Worm (Caenorhabditis elegans) whole organism, young adult: ENCODE measurements around the gene F53A9.6.

ENCODE experiments used
- B0019.2 ChIP-seq: fragments of 200-800 bp; sonication (Bioruptor generic); conservative IDR thresholded peaks from 2 replicates; pipeline ENCODE4 v1.3.6; 2022; ENCODE audit warnings: missing genetic modification reagents, missing genetic modification characterization, missing compliant biosample characterization
- B0035.1 ChIP-seq: sonication (generic microtip); optimal IDR thresholded peaks from 2 replicates; lab custom pipeline; 2016; ENCODE audit warnings: missing genetic modification characterization, mild to moderate bottlenecking, missing compliant biosample characterization, missing genotype, missing genetic modification reagents
- B0336.3 ChIP-seq: fragments of 200-800 bp; sonication (Bioruptor generic); IDR thresholded peaks from 2 replicates; pipeline ENCODE4 v1.3.6; 2022; ENCODE audit warnings: missing genetic modification characterization, missing compliant biosample characterization
- C06A6.2 ChIP-seq: fragments of 200-800 bp; sonication (Bioruptor generic); conservative IDR thresholded peaks from 2 replicates; pipeline ENCODE4 v1.3.6; 2022; ENCODE audit warnings: missing genetic modification characterization, missing compliant biosample characterization
- F10E7.11 ChIP-seq: sonication (generic microtip); optimal IDR thresholded peaks from 2 replicates; lab custom pipeline; 2017; ENCODE audit warnings: mild to moderate bottlenecking, missing genetic modification characterization, moderate library complexity, missing compliant biosample characterization
- F22D6.2 ChIP-seq: sonication (generic microtip); optimal IDR thresholded peaks from 2 replicates; lab custom pipeline; 2016; ENCODE audit warnings: mild to moderate bottlenecking, missing genetic modification characterization, missing compliant biosample characterization
- F33H1.4 ChIP-seq: fragments of 200-800 bp; sonication (Bioruptor generic); IDR thresholded peaks from 2 replicates; pipeline ENCODE4 v1.3.6; 2022; ENCODE audit warnings: missing genetic modification reagents, missing genetic modification characterization, missing compliant biosample characterization
- F55B11.4 ChIP-seq: sonication (generic microtip); optimal IDR thresholded peaks from 2 replicates; lab custom pipeline; 2016; ENCODE audit warnings: missing compliant biosample characterization, missing genetic modification characterization, borderline replicate concordance; ENCODE audit not compliant: insufficient read depth
- T07F8.4 ChIP-seq: sonication (generic microtip); optimal IDR thresholded peaks from 2 replicates; lab custom pipeline; 2016; ENCODE audit warnings: mild to moderate bottlenecking, missing genetic modification characterization, moderate library complexity, missing compliant biosample characterization
- Y53F4B.3 ChIP-seq: fragments of 200-800 bp; sonication (Bioruptor generic); IDR thresholded peaks from 2 replicates; pipeline ENCODE4 v1.3.6; 2022; ENCODE audit warnings: missing genetic modification reagents, missing genetic modification characterization, missing compliant biosample characterization
- Y67H2A.10 ChIP-seq: fragments of 200-800 bp; sonication (Bioruptor generic); conservative IDR thresholded peaks from 2 replicates; pipeline ENCODE4 v1.3.6; 2022; ENCODE audit warnings: missing genetic modification reagents, missing genetic modification characterization, missing compliant biosample characterization
- Y79H2A.3 ChIP-seq: fragments of 200-800 bp; sonication (Bioruptor generic); conservative IDR thresholded peaks from 2 replicates; pipeline ENCODE4 v1.3.6; 2022; ENCODE audit warnings: missing genetic modification reagents, missing genetic modification characterization, missing compliant biosample characterization
- Y95B8A.8 ChIP-seq: fragments of 200-800 bp; sonication (Bioruptor generic); IDR thresholded peaks from 2 replicates; pipeline ENCODE4 v1.3.6; 2022; ENCODE audit warnings: missing genetic modification reagents, missing genetic modification characterization, missing compliant biosample characterization
- aptf-2 ChIP-seq: fragments of 200-800 bp; sonication (Bioruptor generic); conservative IDR thresholded peaks from 2 replicates; pipeline ENCODE4 v1.3.6; 2022; ENCODE audit warnings: missing genetic modification reagents, missing genetic modification characterization, missing compliant biosample characterization
- atf-7 ChIP-seq: sonication (generic microtip); optimal IDR thresholded peaks from 2 replicates; lab custom pipeline; 2017; ENCODE audit warnings: mild to moderate bottlenecking, missing genetic modification characterization, missing compliant biosample characterization
- attf-5 ChIP-seq: fragments of 200-800 bp; sonication (Bioruptor generic); optimal IDR thresholded peaks from 2 replicates; lab custom pipeline; 2018; ENCODE audit warnings: mild to moderate bottlenecking, missing genetic modification characterization, missing compliant biosample characterization
- bed-2 ChIP-seq: fragments of 200-800 bp; sonication (Bioruptor generic); IDR thresholded peaks from 2 replicates; pipeline ENCODE4 v1.3.6; 2022; ENCODE audit warnings: missing genetic modification reagents, missing genetic modification characterization, missing compliant biosample characterization
- ccch-3 ChIP-seq: fragments of 200-800 bp; sonication (Bioruptor generic); optimal IDR thresholded peaks from 2 replicates; lab custom pipeline; 2018; ENCODE audit warnings: mild to moderate bottlenecking, missing genetic modification characterization, missing compliant biosample characterization
- ceh-27 ChIP-seq: fragments of 200-800 bp; sonication (Bioruptor generic); optimal IDR thresholded peaks from 2 replicates; lab custom pipeline; 2018; ENCODE audit warnings: mild to moderate bottlenecking, missing genetic modification characterization, moderate library complexity, missing compliant biosample characterization
- ceh-58 ChIP-seq: fragments of 200-800 bp; sonication (Bioruptor generic); IDR thresholded peaks from 2 replicates; pipeline ENCODE4 v1.3.6; 2022; ENCODE audit warnings: missing genetic modification characterization, missing compliant biosample characterization
- ceh-79 ChIP-seq: sonication (generic microtip); optimal IDR thresholded peaks from 2 replicates; lab custom pipeline; 2017; ENCODE audit warnings: mild to moderate bottlenecking, missing genetic modification characterization, missing compliant biosample characterization
- chd-7 ChIP-seq: sonication (generic microtip); optimal IDR thresholded peaks from 2 replicates; lab custom pipeline; 2016; ENCODE audit warnings: mild to moderate bottlenecking, missing genetic modification characterization, moderate library complexity, missing compliant biosample characterization
- dpff-1 ChIP-seq: sonication (generic microtip); optimal IDR thresholded peaks from 2 replicates; lab custom pipeline; 2017; ENCODE audit warnings: mild to moderate bottlenecking, missing genetic modification characterization, missing compliant biosample characterization
- egl-44 ChIP-seq: fragments of 200-800 bp; sonication (Bioruptor generic); IDR thresholded peaks from 2 replicates; pipeline ENCODE4 v1.3.6; 2022; ENCODE audit warnings: missing genetic modification reagents, missing genetic modification characterization, missing compliant biosample characterization
- ekl-4 ChIP-seq: fragments of 200-800 bp; sonication (Bioruptor generic); IDR thresholded peaks from 2 replicates; pipeline ENCODE4 v1.3.6; 2022; ENCODE audit warnings: missing genetic modification reagents, missing genetic modification characterization, missing compliant biosample characterization
- fkh-3 ChIP-seq: sonication (generic microtip); optimal IDR thresholded peaks from 2 replicates; lab custom pipeline; 2016; ENCODE audit warnings: mild to moderate bottlenecking, missing genetic modification characterization, missing compliant biosample characterization
- him-1 ChIP-seq: sonication (generic microtip); optimal IDR thresholded peaks from 2 replicates; lab custom pipeline; 2016; ENCODE audit warnings: missing genotype, missing genetic modification reagents, missing genetic modification characterization, missing compliant biosample characterization
- hrde-1 ChIP-seq: sonication (generic microtip); optimal IDR thresholded peaks from 2 replicates; lab custom pipeline; 2016; ENCODE audit warnings: missing genetic modification characterization, mild to moderate bottlenecking, missing compliant biosample characterization, moderate library complexity, missing genotype, missing genetic modification reagents, borderline replicate concordance
- let-607 ChIP-seq, 2 experiments: fragments of 200-800 bp in 1 of 2; sonication (Bioruptor generic) in 1 of 2; sonication (generic microtip) in 1 of 2; optimal IDR thresholded peaks; 2 replicates each; lab custom pipeline; 2016 to 2018; ENCODE audit warnings: mild to moderate bottlenecking in 2 of 2, missing compliant biosample characterization in 2 of 2, missing genetic modification characterization in 2 of 2, moderate library complexity in 2 of 2, missing genotype in 1 of 2
- lin-26 ChIP-seq: fragments of 200-800 bp; sonication (Bioruptor generic); IDR thresholded peaks from 2 replicates; pipeline ENCODE4 v1.3.6; 2022; ENCODE audit warnings: missing genetic modification reagents, missing genetic modification characterization, missing compliant biosample characterization
- lin-54 ChIP-seq: fragments of 200-800 bp; sonication (Bioruptor generic); optimal IDR thresholded peaks from 2 replicates; lab custom pipeline; 2018; ENCODE audit warnings: mild to moderate bottlenecking, missing genetic modification characterization, missing compliant biosample characterization
- lir-1 ChIP-seq: fragments of 200-800 bp; sonication (Bioruptor generic); conservative IDR thresholded peaks from 2 replicates; pipeline ENCODE4 v1.3.6; 2022; ENCODE audit warnings: missing genetic modification reagents, missing genetic modification characterization, missing compliant biosample characterization
- madf-3 ChIP-seq: fragments of 200-800 bp; sonication (Bioruptor generic); IDR thresholded peaks from 2 replicates; pipeline ENCODE4 v1.3.6; 2022; ENCODE audit warnings: missing genetic modification reagents, missing genetic modification characterization, missing compliant biosample characterization
- madf-6 ChIP-seq: fragments of 200-800 bp; sonication (Bioruptor generic); IDR thresholded peaks from 2 replicates; pipeline ENCODE4 v1.3.6; 2022; ENCODE audit warnings: missing genetic modification reagents, missing genetic modification characterization, missing compliant biosample characterization
- mel-28 ChIP-seq: sonication (generic microtip); optimal IDR thresholded peaks from 2 replicates; lab custom pipeline; 2016; ENCODE audit warnings: borderline replicate concordance, mild to moderate bottlenecking, missing genetic modification characterization, missing compliant biosample characterization
- nfya-1 ChIP-seq: sonication (generic microtip); optimal IDR thresholded peaks from 2 replicates; lab custom pipeline; 2017; ENCODE audit warnings: antibody characterized with exemption, missing compliant biosample characterization, missing genetic modification characterization, borderline replicate concordance; ENCODE audit not compliant: insufficient read depth
- nfyb-1 ChIP-seq: fragments of 200-800 bp; sonication (Bioruptor generic); IDR thresholded peaks from 2 replicates; pipeline ENCODE4 v1.3.6; 2022; ENCODE audit warnings: missing genetic modification reagents, missing genetic modification characterization, missing compliant biosample characterization
- nhr-80 ChIP-seq: sonication (generic microtip); optimal IDR thresholded peaks from 2 replicates; lab custom pipeline; 2016; ENCODE audit warnings: missing genetic modification characterization, missing compliant biosample characterization
- nhr-90 ChIP-seq: sonication (generic microtip); optimal IDR thresholded peaks from 2 replicates; lab custom pipeline; 2016; ENCODE audit warnings: missing genotype, mild to moderate bottlenecking, missing genetic modification characterization, missing compliant biosample characterization
- pha-4 ChIP-seq: fragments of 150-350 bp; sonication (generic microtip); optimal IDR thresholded peaks from 2 replicates; lab custom pipeline; 2014; ENCODE audit warnings: missing biosample characterization, missing genetic modification reagents, missing genetic modification characterization
- repo-1 ChIP-seq: sonication (generic microtip); optimal IDR thresholded peaks from 2 replicates; lab custom pipeline; 2017; ENCODE audit warnings: mild to moderate bottlenecking, missing genetic modification characterization, missing compliant biosample characterization
- rpc-1 ChIP-seq, 2 experiments: fragments of 150-350 bp in 1 of 2; sonication (generic microtip) in 1 of 2; optimal IDR thresholded peaks; 2 replicates each; lab custom pipeline; 2014 to 2018; ENCODE audit warnings: missing biosample characterization in 1 of 2, missing genetic modification characterization in 1 of 2, missing genetic modification reagents in 1 of 2, missing genotype in 1 of 2
- sdz-38 ChIP-seq: sonication (generic microtip); optimal IDR thresholded peaks from 2 replicates; lab custom pipeline; 2016; ENCODE audit warnings: missing genotype, missing genetic modification characterization, missing compliant biosample characterization
- somi-1 ChIP-seq: fragments of 200-800 bp; sonication (Bioruptor generic); optimal IDR thresholded peaks from 2 replicates; lab custom pipeline; 2018; ENCODE audit warnings: mild to moderate bottlenecking, missing genetic modification characterization, missing compliant biosample characterization
- unc-130 ChIP-seq: sonication (generic microtip); optimal IDR thresholded peaks from 2 replicates; lab custom pipeline; 2016; ENCODE audit warnings: missing genetic modification reagents, missing genetic modification characterization, missing compliant biosample characterization
- unc-62 ChIP-seq: fragments of 150-350 bp; optimal IDR thresholded peaks from 2 replicates; lab custom pipeline; 2014; ENCODE audit warnings: missing biosample characterization, missing genetic modification reagents, missing genetic modification characterization
- ztf-26 ChIP-seq: sonication (generic microtip); optimal IDR thresholded peaks from 2 replicates; lab custom pipeline; 2017; ENCODE audit warnings: missing genetic modification characterization, missing compliant biosample characterization
- ztf-28 ChIP-seq: fragments of 200-800 bp; sonication (Bioruptor generic); IDR thresholded peaks from 2 replicates; pipeline ENCODE4 v1.3.6; 2022; ENCODE audit warnings: missing genetic modification reagents, missing genetic modification characterization, missing compliant biosample characterization
- ztf-6 ChIP-seq: fragments of 200-800 bp; sonication (Bioruptor generic); IDR thresholded peaks from 2 replicates; pipeline ENCODE4 v1.3.6; 2022; ENCODE audit warnings: missing genetic modification reagents, missing genetic modification characterization, missing compliant biosample characterization

Gene F53A9.6

ce11 chrX:8674514-8674913 lies 39.1 kb downstream of the F53A9.6 start:
- TF ChIP-seq dpff-1, result no peak
- peak; percentile 76 for TF ChIP-seq somi-1
- no peak for TF ChIP-seq unc-130
- TF ChIP-seq F55B11.4 (tag; lab: Kevin White, UChicago), result no peak
- peak; percentile 70 for TF ChIP-seq attf-5
- peak; percentile 24 for TF ChIP-seq nhr-90 (tag; lab: Kevin White, UChicago)
- no peak for TF ChIP-seq aptf-2 (GFP tag; lab: Robert Waterston, UW)
- peak; percentile 70 for TF ChIP-seq unc-62 (GFP tag; lab: Kevin White, UChicago)
- TF ChIP-seq let-607 (tag; optimal IDR thresholded peaks at IDR 0.05; lab: Kevin White, UChicago), result peak in 1 of 2 experiments; percentile 5
- no peak for TF ChIP-seq ztf-28
- no peak for TF ChIP-seq madf-3 (GFP tag; lab: Robert Waterston, UW)
- no peak for TF ChIP-seq ztf-6 (GFP tag; lab: Robert Waterston, UW)
- no peak for TF ChIP-seq Y79H2A.3 (GFP tag; lab: Robert Waterston, UW)
- no peak for TF ChIP-seq lin-54 (GFP tag; lab: Kevin White, UChicago)
- TF ChIP-seq F22D6.2 (tag; lab: Kevin White, UChicago), result no peak
- peak; percentile 14 for TF ChIP-seq chd-7 (tag; lab: Kevin White, UChicago)
- TF ChIP-seq lir-1 (GFP tag; lab: Robert Waterston, UW), result no peak
- no peak for TF ChIP-seq ccch-3 (GFP tag; lab: Kevin White, UChicago)
- no peak for TF ChIP-seq C06A6.2 (GFP tag; lab: Robert Waterston, UW)
- TF ChIP-seq madf-6 (GFP tag; lab: Robert Waterston, UW), result no peak
- TF ChIP-seq him-1, result no peak
- no peak for TF ChIP-seq F33H1.4 (GFP tag; lab: Robert Waterston, UW)
- TF ChIP-seq bed-2, result no peak
- TF ChIP-seq lin-26 (GFP tag; lab: Robert Waterston, UW), result peak; percentile 54; the same call in 1 of the 2 replicates
- peak; percentile 34; the same call in 1 of the 2 replicates for TF ChIP-seq B0336.3 (GFP tag; lab: Robert Waterston, UW)
- peak; percentile 87 for TF ChIP-seq nhr-80 (tag; lab: Kevin White, UChicago)
- TF ChIP-seq egl-44, result 0 out of 2 replicates have a peak, but pooled peaks have one; percentile 45
- no peak for TF ChIP-seq fkh-3 (tag; lab: Kevin White, UChicago)
- no peak for TF ChIP-seq Y67H2A.10
- TF ChIP-seq Y95B8A.8 (GFP tag; lab: Robert Waterston, UW), result no peak
- no peak for TF ChIP-seq repo-1 (tag; lab: Kevin White, UChicago)
- TF ChIP-seq hrde-1 (tag; lab: Kevin White, UChicago), result no peak
- no peak for TF ChIP-seq ekl-4 (GFP tag; lab: Robert Waterston, UW)
- TF ChIP-seq ceh-58 (GFP tag; lab: Robert Waterston, UW), result no peak
- TF ChIP-seq T07F8.4 (tag; lab: Kevin White, UChicago), result no peak
- no peak for TF ChIP-seq nfya-1 (tag; lab: Kevin White, UChicago)
- no peak for TF ChIP-seq nfyb-1 (GFP tag; lab: Robert Waterston, UW)
- TF ChIP-seq ceh-27, result no peak
- TF ChIP-seq ztf-26 (tag; lab: Kevin White, UChicago), result peak; percentile 72
- no peak for TF ChIP-seq ceh-79 (tag; lab: Kevin White, UChicago)
- no peak for TF ChIP-seq rpc-1 (optimal IDR thresholded peaks at IDR 0.05; lab: Kevin White, UChicago)
- no peak for TF ChIP-seq rpc-1 (tag; optimal IDR thresholded peaks at IDR 0.05; lab: Kevin White, UChicago)
- TF ChIP-seq B0035.1 (tag; lab: Kevin White, UChicago), result no peak
- peak; percentile 31 for TF ChIP-seq atf-7 (tag; lab: Kevin White, UChicago)
- TF ChIP-seq B0019.2 (GFP tag; lab: Robert Waterston, UW), result no peak
- no peak for TF ChIP-seq mel-28 (tag; lab: Kevin White, UChicago)
- TF ChIP-seq F10E7.11 (tag; lab: Kevin White, UChicago), result no peak
- TF ChIP-seq sdz-38, result no peak
- TF ChIP-seq pha-4 (tag; lab: Kevin White, UChicago), result peak; percentile 73
- no peak for TF ChIP-seq Y53F4B.3 (GFP tag; lab: Robert Waterston, UW)
